Worm (Caenorhabditis elegans) whole organism, L4 larva: ENCODE data around the gene stt-3.

Source experiments
- daf-12 ChIP-seq: fragments of 150-350 bp; optimal IDR thresholded peaks from 2 replicates; lab custom pipeline; 2014; ENCODE audit warnings: missing biosample characterization, missing genetic modification reagents, missing genetic modification characterization
- lin-15B ChIP-seq: fragments of 150-350 bp; sonication (generic microtip); optimal IDR thresholded peaks from 3 replicates; lab custom pipeline; 2014; ENCODE audit warnings: missing biosample characterization, missing genetic modification characterization
- nhr-11 ChIP-seq: fragments of 150-350 bp; optimal IDR thresholded peaks from 2 replicates; lab custom pipeline; 2014; ENCODE audit warnings: missing biosample characterization, missing genetic modification characterization
- nhr-42 ChIP-seq: fragments of 200-800 bp; sonication (Bioruptor generic); IDR thresholded peaks from 2 replicates; pipeline ENCODE4 v1.3.6; 2022; ENCODE audit warnings: missing genetic modification characterization, missing compliant biosample characterization
- nhr-77 ChIP-seq: fragments of 150-350 bp; optimal IDR thresholded peaks from 2 replicates; lab custom pipeline; 2014; ENCODE audit warnings: missing biosample characterization, missing genetic modification characterization
- rbr-2 ChIP-seq: sonication (generic microtip); optimal IDR thresholded peaks from 2 replicates; lab custom pipeline; 2016; ENCODE audit warnings: missing genotype, missing genetic modification characterization, missing compliant biosample characterization
- unc-62 ChIP-seq, 3 experiments: fragments of 150-350 bp in 1 of 3; sonication (generic microtip); optimal IDR thresholded peaks in 2 of 3; peaks in 1 of 3; 1 replicate in 1 of 3; 2 replicates in 2 of 3; lab custom pipeline; 2014 to 2017; ENCODE audit warnings: missing biosample characterization in 3 of 3, missing genetic modification characterization in 3 of 3, missing genetic modification reagents in 3 of 3, missing genotype in 1 of 3

ce11 chrIII:6256675-6257074 is 8.2 kb downstream of the stt-3 start, which contains the start of gene srg-9:
- TF ChIP-seq lin-15B (tag; lab: Kevin White, UChicago) (no peak), nhr-77 (tag; lab: Kevin White, UChicago) (no peak), unc-62 (GFP tag; optimal IDR thresholded peaks at IDR 0.05 in 1 of 2; lab: Kevin White, UChicago) (no peak), unc-62 (tag; optimal IDR thresholded peaks at IDR 0.05; lab: Kevin White, UChicago) (no peak), nhr-42 (GFP tag; lab: Robert Waterston, UW) (no peak), daf-12 (tag; lab: Kevin White, UChicago) (no peak), rbr-2 (tag; lab: Kevin White, UChicago) (no peak), nhr-11 (no peak)
